Fruit fly (Drosophila melanogaster) whole organism, embryonic: ENCODE data around the gene CG3726.

Source experiments
- Asciz ChIP-seq: fragments of 200-800 bp; sonication (Bioruptor generic); optimal IDR thresholded peaks from 2 replicates; lab custom pipeline; 2017; ENCODE audit warnings: missing biosample characterization, mild to moderate bottlenecking, missing genetic modification characterization, missing genetic modification reagents
- Blimp-1 ChIP-seq: fragments of 200-800 bp; sonication (Bioruptor generic); optimal IDR thresholded peaks from 3 replicates; lab custom pipeline; 2018; ENCODE audit warnings: missing biosample characterization, missing genetic modification characterization, mild to moderate bottlenecking, moderate library complexity, missing genetic modification reagents
- CG10209 ChIP-seq: fragments of 200-800 bp; sonication (Bioruptor generic); optimal IDR thresholded peaks from 3 replicates; lab custom pipeline; 2017; ENCODE audit warnings: missing biosample characterization, mild to moderate bottlenecking, missing genetic modification characterization, missing genetic modification reagents
- CG10366 ChIP-seq: fragments of 200-800 bp; sonication (Bioruptor generic); IDR thresholded peaks from 2 replicates; pipeline ENCODE4 v1.3.6; 2022; ENCODE audit warnings: missing biosample characterization, missing genetic modification characterization
- CG11504 ChIP-seq: fragments of 200-800 bp; sonication (Bioruptor generic); optimal IDR thresholded peaks from 3 replicates; lab custom pipeline; 2019; ENCODE audit warnings: missing biosample characterization, mild to moderate bottlenecking, missing genetic modification characterization, moderate library complexity
- CG11723 ChIP-seq: fragments of 200-800 bp; sonication (Bioruptor generic); optimal IDR thresholded peaks from 2 replicates; lab custom pipeline; 2017; ENCODE audit warnings: missing biosample characterization, mild to moderate bottlenecking, missing genetic modification characterization
- CG14965 ChIP-seq: fragments of 200-800 bp; sonication (Bioruptor generic); optimal IDR thresholded peaks from 2 replicates; lab custom pipeline; 2016; ENCODE audit warnings: missing biosample characterization, missing genetic modification characterization, borderline replicate concordance
- CG15269 ChIP-seq: fragments of 200-800 bp; sonication (Bioruptor generic); optimal IDR thresholded peaks from 2 replicates; lab custom pipeline; 2018; ENCODE audit warnings: missing biosample characterization, mild to moderate bottlenecking, missing genetic modification characterization, moderate library complexity
- CG2678 ChIP-seq: fragments of 200-800 bp; sonication (Bioruptor generic); optimal IDR thresholded peaks from 3 replicates; lab custom pipeline; 2019; ENCODE audit warnings: missing biosample characterization, mild to moderate bottlenecking, missing genetic modification characterization, moderate library complexity
- CG2712 ChIP-seq: fragments of 200-800 bp; optimal IDR thresholded peaks from 3 replicates; lab custom pipeline; 2019; ENCODE audit warnings: missing biosample characterization, mild to moderate bottlenecking, missing genetic modification characterization, moderate library complexity
- CG4404 ChIP-seq: fragments of 200-800 bp; sonication (Bioruptor generic); IDR thresholded peaks from 2 replicates; pipeline ENCODE4 v1.3.6; 2022; ENCODE audit warnings: missing biosample characterization, missing genetic modification characterization
- CG4820 ChIP-seq: fragments of 200-800 bp; sonication (Bioruptor generic); optimal IDR thresholded peaks from 3 replicates; lab custom pipeline; 2016; ENCODE audit warnings: missing biosample characterization, missing genetic modification characterization
- CG6689 ChIP-seq: fragments of 200-800 bp; sonication (Bioruptor generic); IDR thresholded peaks from 2 replicates; pipeline ENCODE4 v1.3.6; 2022; ENCODE audit warnings: missing biosample characterization, missing genetic modification characterization
- CG9437 ChIP-seq: fragments of 200-800 bp; sonication (Bioruptor generic); optimal IDR thresholded peaks from 2 replicates; lab custom pipeline; 2018; ENCODE audit warnings: missing biosample characterization, mild to moderate bottlenecking, missing genetic modification characterization
- CG9797 ChIP-seq: fragments of 200-800 bp; sonication (Bioruptor generic); optimal IDR thresholded peaks from 3 replicates; lab custom pipeline; 2018; ENCODE audit warnings: missing biosample characterization, mild to moderate bottlenecking, missing genetic modification characterization
- D ChIP-seq, 2 experiments: fragments of 200-800 bp in 1 of 2; fragments of >200 bp in 1 of 2; sonication (Bioruptor generic) in 1 of 2; optimal IDR thresholded peaks; 2 replicates in 1 of 2; 3 replicates in 1 of 2; lab custom pipeline; 2017; ENCODE audit warnings: mild to moderate bottlenecking in 1 of 2, missing biosample characterization in 1 of 2, missing genetic modification characterization in 1 of 2, missing genetic modification reagents in 1 of 2
- Gug ChIP-seq: fragments of 200-800 bp; sonication (Bioruptor generic); IDR thresholded peaks from 4 replicates; pipeline ENCODE4 v1.3.6; 2022; ENCODE audit warnings: missing biosample characterization, missing genetic modification characterization
- HLH4C ChIP-seq: fragments of 200-800 bp; sonication (Bioruptor generic); IDR thresholded peaks from 3 replicates; pipeline ENCODE4 v1.3.6; 2022; ENCODE audit warnings: missing biosample characterization, missing genetic modification characterization; ENCODE audit not compliant: partially characterized antibody
- Hey ChIP-seq: fragments of 200-800 bp; sonication (Bioruptor generic); optimal IDR thresholded peaks from 3 replicates; lab custom pipeline; 2018; ENCODE audit warnings: missing biosample characterization, mild to moderate bottlenecking, missing genetic modification characterization
- Hr51 ChIP-seq, 2 experiments: fragments of 200-800 bp; sonication (Bioruptor generic); optimal IDR thresholded peaks; 2 replicates in 1 of 2; 3 replicates in 1 of 2; lab custom pipeline; 2016 to 2018; ENCODE audit warnings: missing biosample characterization in 2 of 2, missing genetic modification characterization in 2 of 2, mild to moderate bottlenecking in 1 of 2, moderate library complexity in 1 of 2
- Lhr ChIP-seq: fragments of 200-800 bp; sonication (Bioruptor generic); optimal IDR thresholded peaks from 3 replicates; lab custom pipeline; 2017; ENCODE audit warnings: mild to moderate bottlenecking, missing biosample characterization, missing genetic modification reagents, missing genetic modification characterization
- Lim3 ChIP-seq: fragments of 200-800 bp; sonication (Bioruptor generic); IDR thresholded peaks from 2 replicates; pipeline ENCODE4 v1.3.6; 2022; ENCODE audit warnings: missing biosample characterization, missing genetic modification characterization
- Mes4 ChIP-seq: fragments of 200-800 bp; sonication (Bioruptor generic); optimal IDR thresholded peaks from 2 replicates; lab custom pipeline; 2016; ENCODE audit warnings: missing biosample characterization, missing genetic modification characterization
- Mrtf ChIP-seq: fragments of 200-800 bp; sonication (Bioruptor generic); IDR thresholded peaks from 3 replicates; pipeline ENCODE4 v1.3.6; 2022; ENCODE audit warnings: missing biosample characterization, missing genetic modification characterization
- Myb ChIP-seq: fragments of 200-800 bp; sonication (Bioruptor generic); optimal IDR thresholded peaks from 2 replicates; lab custom pipeline; 2016; ENCODE audit warnings: missing biosample characterization, missing genetic modification characterization
- Ptx1 ChIP-seq: fragments of 200-800 bp; sonication (Bioruptor generic); IDR thresholded peaks from 2 replicates; pipeline ENCODE4 v1.3.6; 2022; ENCODE audit warnings: missing biosample characterization, missing genetic modification characterization
- Ravus ChIP-seq: fragments of 200-800 bp; sonication (Bioruptor generic); IDR thresholded peaks from 2 replicates; pipeline ENCODE4 v1.3.6; 2022; ENCODE audit warnings: missing biosample characterization, missing genetic modification characterization
- Xrp1 ChIP-seq: fragments of 200-800 bp; sonication (Bioruptor generic); IDR thresholded peaks from 2 replicates; pipeline ENCODE4 v1.3.6; 2022; ENCODE audit warnings: missing biosample characterization, missing genetic modification characterization
- ara ChIP-seq: fragments of 200-800 bp; sonication (Bioruptor generic); IDR thresholded peaks from 2 replicates; pipeline ENCODE4 v1.3.6; 2022; ENCODE audit warnings: missing biosample characterization, missing genetic modification characterization
- corto ChIP-seq: fragments of 200-800 bp; sonication (Bioruptor generic); optimal IDR thresholded peaks from 2 replicates; lab custom pipeline; 2016; ENCODE audit warnings: missing biosample characterization, mild to moderate bottlenecking, missing genetic modification characterization, moderate library complexity
- dmrt99B ChIP-seq: fragments of 200-800 bp; sonication (Bioruptor generic); optimal IDR thresholded peaks from 2 replicates; lab custom pipeline; 2018; ENCODE audit warnings: missing biosample characterization, mild to moderate bottlenecking, missing genetic modification characterization, moderate library complexity
- gem ChIP-seq: fragments of 200-800 bp; sonication (Bioruptor generic); optimal IDR thresholded peaks from 2 replicates; lab custom pipeline; 2019; ENCODE audit warnings: missing biosample characterization, mild to moderate bottlenecking, missing genetic modification characterization, moderate library complexity
- gsb ChIP-seq: fragments of 200-800 bp; sonication (Bioruptor generic); IDR thresholded peaks from 2 replicates; pipeline ENCODE4 v1.3.6; 2022; ENCODE audit warnings: missing biosample characterization, missing genetic modification characterization
- her ChIP-seq: fragments of 200-800 bp; sonication (Bioruptor generic); optimal IDR thresholded peaks from 2 replicates; lab custom pipeline; 2016; ENCODE audit warnings: missing biosample characterization, missing genetic modification characterization
- klu ChIP-seq: fragments of 200-800 bp; sonication (Bioruptor generic); IDR thresholded peaks from 2 replicates; pipeline ENCODE4 v1.3.6; 2022; ENCODE audit warnings: missing biosample characterization, missing genetic modification characterization
- lmd ChIP-seq: fragments of 200-800 bp; sonication (Bioruptor generic); IDR thresholded peaks from 2 replicates; pipeline ENCODE4 v1.3.6; 2022; ENCODE audit warnings: missing biosample characterization, missing genetic modification characterization
- nom ChIP-seq: fragments of 200-800 bp; sonication (Bioruptor generic); optimal IDR thresholded peaks from 2 replicates; lab custom pipeline; 2017; ENCODE audit warnings: missing biosample characterization, missing genetic modification characterization, mild to moderate bottlenecking, moderate library complexity, missing genetic modification reagents
- pb ChIP-seq: fragments of 200-800 bp; sonication (Bioruptor generic); optimal IDR thresholded peaks from 3 replicates; lab custom pipeline; 2016; ENCODE audit warnings: missing biosample characterization, missing genetic modification characterization
- pho ChIP-seq: fragments of 200-800 bp; sonication (Bioruptor generic); optimal IDR thresholded peaks from 2 replicates; lab custom pipeline; 2016; ENCODE audit warnings: missing biosample characterization, missing genetic modification characterization
- prd ChIP-seq, 3 experiments: fragments of >200 bp in 2 of 3; fragments of 200-800 bp in 1 of 3; sonication (Bioruptor generic) in 1 of 3; optimal IDR thresholded peaks in 2 of 3; IDR thresholded peaks in 1 of 3; 2 replicates in 2 of 3; 3 replicates in 1 of 3; pipeline versions ENCODE4 v1.3.6 to Lab custom; 2017 to 2022; ENCODE audit warnings: missing biosample characterization in 1 of 3, missing genetic modification characterization in 1 of 3
- repo ChIP-seq: fragments of 200-800 bp; sonication (Bioruptor generic); optimal IDR thresholded peaks from 2 replicates; lab custom pipeline; 2016; ENCODE audit warnings: missing biosample characterization, missing genetic modification characterization
- row ChIP-seq: fragments of 200-800 bp; sonication (Bioruptor generic); IDR thresholded peaks from 3 replicates; pipeline ENCODE4 v1.3.6; 2022; ENCODE audit warnings: missing biosample characterization, missing genetic modification characterization
- shn ChIP-seq: fragments of 200-800 bp; sonication (Bioruptor generic); optimal IDR thresholded peaks from 3 replicates; lab custom pipeline; 2016; ENCODE audit warnings: missing biosample characterization, missing genetic modification characterization
- sob ChIP-seq: fragments of 200-800 bp; sonication (Bioruptor generic); IDR thresholded peaks from 2 replicates; pipeline ENCODE4 v1.3.6; 2022; ENCODE audit warnings: missing biosample characterization, missing genetic modification characterization
- sr ChIP-seq: fragments of 200-800 bp; sonication (Bioruptor generic); IDR thresholded peaks from 3 replicates; pipeline ENCODE4 v1.3.6; 2022; ENCODE audit warnings: missing biosample characterization, missing genetic modification characterization
- tin ChIP-seq: fragments of 200-800 bp; sonication (Bioruptor generic); optimal IDR thresholded peaks from 3 replicates; lab custom pipeline; 2016; ENCODE audit warnings: missing biosample characterization, missing genetic modification characterization
- vvl ChIP-seq: fragments of 200-800 bp; sonication (Bioruptor generic); IDR thresholded peaks from 2 replicates; pipeline ENCODE4 v1.3.6; 2022; ENCODE audit warnings: missing biosample characterization, missing genetic modification characterization

Gene CG3726

DNA sequence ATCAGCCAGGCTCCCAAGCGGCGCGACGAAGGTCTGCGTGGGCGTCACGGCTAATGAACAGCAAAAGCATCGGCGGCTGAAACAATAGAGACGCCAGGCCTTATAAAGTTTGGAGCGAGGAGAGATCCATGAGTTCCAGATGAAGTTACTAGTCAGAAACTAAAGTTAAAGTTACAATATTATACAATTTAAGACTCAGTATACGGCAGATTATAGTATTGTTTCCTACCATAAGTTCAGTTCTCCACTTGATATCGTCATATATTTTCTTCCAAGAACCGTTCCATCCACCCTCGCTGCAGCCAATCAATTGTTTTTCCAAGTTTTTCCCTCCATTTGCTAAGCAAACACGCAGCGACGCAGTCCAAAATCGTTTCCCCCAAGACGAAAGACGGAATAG is 66.5 kb downstream of the CG3726 start (continued):
- TF ChIP-seq CG9437 (GFP tag; lab: Kevin White, UChicago) (no peak), ara (GFP tag; lab: Robert Waterston, UW) (peak; percentile 36; the same call in 1 of the 2 replicates), Lhr (no peak), CG10209 (no peak), CG11504 (peak; percentile 36), dmrt99B (tag; lab: Kevin White, UChicago) (peak; percentile 28), tin (GFP tag; lab: Kevin White, UChicago) (no peak), Blimp-1 (peak; percentile 25), row (GFP tag; lab: Robert Waterston, UW) (peak; percentile 54; the same call in 2 of the 3 replicates), shn (GFP tag; lab: Kevin White, UChicago) (no peak), Xrp1 (GFP tag; lab: Robert Waterston, UW) (peak; percentile 50; the same call in 1 of the 2 replicates), Mes4 (GFP tag; lab: Kevin White, UChicago) (no peak), CG4404 (GFP tag; lab: Robert Waterston, UW) (no peak; the same call in 1 of the 2 replicates), CG10366 (GFP tag; lab: Robert Waterston, UW) (no peak), CG6689 (0 out of 2 replicates have a peak, but pooled peaks have one; percentile 34), gem (tag; lab: Kevin White, UChicago) (peak; percentile 5), Gug (no peak), Hey (tag; lab: Kevin White, UChicago) (no peak), gsb (GFP tag; lab: Robert Waterston, UW) (no peak), Ravus (GFP tag; lab: Robert Waterston, UW) (no peak), Hr51 (GFP tag; optimal IDR thresholded peaks at IDR 0.05; lab: Kevin White, UChicago) (no peak), repo (GFP tag; lab: Kevin White, UChicago) (no peak), CG15269 (no peak), CG2712 (peak; percentile 30), lmd (GFP tag; lab: Robert Waterston, UW) (0 out of 2 replicates have a peak, but pooled peaks have one; percentile 11), sr (GFP tag; lab: Robert Waterston, UW) (peak; percentile 64; the same call in 1 of the 3 replicates), CG9797 (GFP tag; lab: Kevin White, UChicago) (no peak), Mrtf (GFP tag; lab: Robert Waterston, UW) (0 out of 3 replicates have a peak, but pooled peaks have one; percentile 24), CG2678 (peak; percentile 19), vvl (GFP tag; lab: Robert Waterston, UW) (peak; percentile 52; the same call in 1 of the 2 replicates), Ptx1 (peak; percentile 42; the same call in 1 of the 2 replicates), CG14965 (no peak), klu (GFP tag; lab: Robert Waterston, UW) (no peak)

DNA sequence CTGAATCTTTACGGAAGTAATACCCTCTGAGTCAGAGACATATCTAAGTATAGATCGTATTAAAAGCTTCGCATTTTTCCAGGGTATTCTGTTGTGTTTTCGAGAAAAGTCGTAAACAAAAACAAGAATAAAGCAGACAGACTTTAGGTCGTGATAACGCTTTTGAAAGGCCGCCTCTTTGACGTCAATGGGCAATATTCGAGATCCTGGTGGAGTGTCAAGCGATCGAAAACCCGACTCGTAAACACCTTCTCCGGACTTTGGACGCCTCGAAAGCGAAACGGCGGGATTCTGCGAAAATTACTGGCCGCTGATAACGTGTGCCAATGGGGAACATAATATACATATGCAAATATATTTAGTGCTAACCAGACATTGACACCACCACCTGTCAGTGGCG is 70.5 kb downstream of the CG3726 start:
- TF ChIP-seq nom (GFP tag; lab: Kevin White, UChicago) (peak; percentile 0), Asciz (GFP tag; lab: Kevin White, UChicago) (no peak)

DNA sequence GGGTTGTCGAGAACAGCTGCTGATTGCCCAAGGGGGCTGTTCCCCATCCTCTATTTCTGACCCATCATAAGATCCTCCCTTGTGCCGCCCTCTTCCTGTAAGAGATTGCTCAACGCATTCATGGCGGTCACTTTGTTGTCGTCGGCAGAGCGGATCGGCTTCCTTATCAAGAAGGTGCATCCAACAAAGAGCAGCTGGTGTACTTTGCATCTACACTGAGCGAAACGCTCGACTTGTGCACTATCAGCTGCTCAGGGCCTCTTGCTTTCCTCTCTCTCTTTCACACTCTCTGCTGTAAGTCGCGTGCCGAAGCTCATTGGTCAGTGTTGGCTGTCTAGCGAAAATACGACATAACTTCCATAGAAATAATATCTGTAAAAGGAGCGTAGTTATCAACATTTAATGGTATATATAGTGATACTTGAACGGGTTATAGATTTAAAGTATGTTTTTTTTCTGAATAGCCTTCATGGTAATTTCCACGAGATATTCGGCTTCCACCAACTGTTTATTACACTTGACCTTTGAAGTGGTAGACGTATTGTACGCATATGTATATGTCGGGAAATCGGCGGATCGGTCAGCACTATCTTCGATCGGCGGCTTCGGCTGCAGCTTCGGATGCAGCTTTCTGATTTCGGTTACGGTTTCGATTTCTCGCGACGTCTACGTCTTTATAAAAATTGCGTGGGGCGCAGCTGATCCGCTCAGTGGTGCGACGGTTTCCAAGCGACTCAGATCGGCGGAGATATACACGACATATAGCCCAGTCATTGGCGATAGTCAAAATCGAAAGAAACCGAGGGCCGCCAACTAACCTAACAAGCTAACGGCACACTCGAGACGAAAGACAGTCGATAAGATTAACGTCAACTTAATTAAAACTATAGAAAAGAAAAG is 71.4 kb downstream of the CG3726 start, which contains the start of gene CG5966:
Gene CG5966 (plus strand): TSS at position 704 of the 900 bp plus-strand sequence.
- no peak for TF ChIP-seq her (GFP tag; lab: Kevin White, UChicago)
- no peak for TF ChIP-seq Lim3 (GFP tag; lab: Robert Waterston, UW)
- TF ChIP-seq corto (GFP tag; lab: Kevin White, UChicago), result no peak
- no peak for TF ChIP-seq HLH4C (GFP tag; lab: Robert Waterston, UW)
- no peak for TF ChIP-seq Myb (GFP tag; lab: Kevin White, UChicago)
- TF ChIP-seq pb (GFP tag; lab: Kevin White, UChicago), result no peak
- no peak for TF ChIP-seq CG4820 (GFP tag; lab: Kevin White, UChicago)
- no peak for TF ChIP-seq CG11723
- TF ChIP-seq prd (optimal IDR thresholded peaks at IDR 0.05; lab: Kevin White, UChicago), result no peak
- no peak for TF ChIP-seq prd (GFP tag; IDR thresholded peaks at IDR 0.05; lab: Robert Waterston, UW)
- no peak for TF ChIP-seq sob (GFP tag; lab: Robert Waterston, UW)
- no peak for TF ChIP-seq pho (GFP tag; lab: Kevin White, UChicago)
- TF ChIP-seq D (optimal IDR thresholded peaks at IDR 0.05; lab: Kevin White, UChicago), result no peak
- no peak for TF ChIP-seq D (GFP tag; optimal IDR thresholded peaks at IDR 0.05; lab: Kevin White, UChicago)
